Worm (Caenorhabditis elegans) whole organism, late embryonic: ENCODE measurements around the gene F32H5.3.

ENCODE experiments used
- C08G9.2 ChIP-seq: sonication (generic microtip); optimal IDR thresholded peaks from 2 replicates; lab custom pipeline; 2016; ENCODE audit warnings: mild to moderate bottlenecking, missing genetic modification characterization, moderate library complexity, missing compliant biosample characterization
- C38D4.7 ChIP-seq: fragments of 200-800 bp; sonication (Bioruptor generic); optimal IDR thresholded peaks from 2 replicates; lab custom pipeline; 2018; ENCODE audit warnings: mild to moderate bottlenecking, missing genetic modification characterization, moderate library complexity, missing compliant biosample characterization
- F13H6.1 ChIP-seq: sonication (generic microtip); optimal IDR thresholded peaks from 2 replicates; lab custom pipeline; 2016; ENCODE audit warnings: missing genetic modification characterization, missing compliant biosample characterization
- K02D7.2 ChIP-seq: sonication (generic microtip); optimal IDR thresholded peaks from 2 replicates; lab custom pipeline; 2017; ENCODE audit warnings: mild to moderate bottlenecking, missing genetic modification characterization, missing compliant biosample characterization
- K09A11.1 ChIP-seq: sonication (generic microtip); optimal IDR thresholded peaks from 2 replicates; lab custom pipeline; 2017; ENCODE audit warnings: antibody characterized with exemption, mild to moderate bottlenecking, missing genetic modification characterization, missing compliant biosample characterization; ENCODE audit not compliant: insufficient read depth
- Y22D7AL.16 ChIP-seq: sonication (generic microtip); optimal IDR thresholded peaks from 2 replicates; lab custom pipeline; 2016; ENCODE audit warnings: missing genetic modification characterization, missing compliant biosample characterization
- ahr-1 ChIP-seq: sonication (generic microtip); optimal IDR thresholded peaks from 2 replicates; lab custom pipeline; 2016; ENCODE audit warnings: missing genetic modification characterization, missing compliant biosample characterization
- ama-1 ChIP-seq: fragments of 150-350 bp; optimal IDR thresholded peaks from 2 replicates; lab custom pipeline; 2014
- ceh-19 ChIP-seq: fragments of 200-800 bp; sonication (Bioruptor generic); optimal IDR thresholded peaks from 2 replicates; lab custom pipeline; 2018; ENCODE audit warnings: mild to moderate bottlenecking, missing genetic modification characterization, missing compliant biosample characterization
- ceh-2 ChIP-seq: sonication (generic microtip); optimal IDR thresholded peaks from 2 replicates; lab custom pipeline; 2016; ENCODE audit warnings: missing genotype, missing genetic modification characterization, missing compliant biosample characterization
- ceh-24 ChIP-seq: sonication (generic microtip); optimal IDR thresholded peaks from 2 replicates; lab custom pipeline; 2016; ENCODE audit warnings: mild to moderate bottlenecking, missing genetic modification characterization, missing compliant biosample characterization
- ceh-31 ChIP-seq: sonication (generic microtip); optimal IDR thresholded peaks from 2 replicates; lab custom pipeline; 2016; ENCODE audit warnings: missing genetic modification characterization, missing compliant biosample characterization
- ceh-45 ChIP-seq: fragments of 200-800 bp; sonication (Bioruptor generic); IDR thresholded peaks from 2 replicates; pipeline ENCODE4 v1.3.6; 2022; ENCODE audit warnings: missing genetic modification reagents, missing genetic modification characterization, missing compliant biosample characterization
- ceh-48 ChIP-seq: sonication (generic microtip); optimal IDR thresholded peaks from 2 replicates; lab custom pipeline; 2016; ENCODE audit warnings: missing genetic modification characterization, inconsistent platforms, missing compliant biosample characterization
- ceh-6 ChIP-seq: fragments of 200-800 bp; sonication (Bioruptor generic); optimal IDR thresholded peaks from 2 replicates; lab custom pipeline; 2018; ENCODE audit warnings: mild to moderate bottlenecking, missing genetic modification characterization, missing compliant biosample characterization
- che-1 ChIP-seq: sonication (generic microtip); optimal IDR thresholded peaks from 2 replicates; lab custom pipeline; 2016; ENCODE audit warnings: mild to moderate bottlenecking, missing genetic modification characterization, missing compliant biosample characterization
- dve-1 ChIP-seq: sonication (generic microtip); optimal IDR thresholded peaks from 2 replicates; lab custom pipeline; 2017; ENCODE audit warnings: antibody characterized with exemption, mild to moderate bottlenecking, missing genetic modification characterization, missing compliant biosample characterization
- fax-1 ChIP-seq: sonication (generic microtip); optimal IDR thresholded peaks from 2 replicates; lab custom pipeline; 2016; ENCODE audit warnings: missing genotype, missing genetic modification characterization, missing compliant biosample characterization
- hlh-13 ChIP-seq: fragments of 200-800 bp; sonication (Bioruptor generic); optimal IDR thresholded peaks from 2 replicates; lab custom pipeline; 2018; ENCODE audit warnings: mild to moderate bottlenecking, missing genetic modification characterization, missing compliant biosample characterization
- hlh-30 ChIP-seq: sonication (generic microtip); optimal IDR thresholded peaks from 2 replicates; lab custom pipeline; 2017; ENCODE audit warnings: antibody characterized with exemption, missing genetic modification characterization, missing compliant biosample characterization; ENCODE audit not compliant: insufficient read depth
- hlh-8 ChIP-seq: sonication (generic microtip); optimal IDR thresholded peaks from 2 replicates; lab custom pipeline; 2016; ENCODE audit warnings: missing genotype, missing genetic modification characterization, missing compliant biosample characterization
- lin-11 ChIP-seq: fragments of 200-800 bp; sonication (Bioruptor generic); optimal IDR thresholded peaks from 2 replicates; lab custom pipeline; 2018; ENCODE audit warnings: mild to moderate bottlenecking, missing genetic modification characterization, missing compliant biosample characterization
- madf-2 ChIP-seq: sonication (generic microtip); optimal IDR thresholded peaks from 2 replicates; lab custom pipeline; 2017; ENCODE audit warnings: missing genetic modification characterization, missing compliant biosample characterization
- mec-3 ChIP-seq: sonication (generic microtip); optimal IDR thresholded peaks from 2 replicates; lab custom pipeline; 2016; ENCODE audit warnings: borderline replicate concordance, missing genetic modification characterization, missing compliant biosample characterization
- nhr-11 ChIP-seq: fragments of 150-350 bp; optimal IDR thresholded peaks from 2 replicates; lab custom pipeline; 2014; ENCODE audit warnings: missing biosample characterization, missing genetic modification characterization
- pag-3 ChIP-seq: sonication (generic microtip); optimal IDR thresholded peaks from 2 replicates; lab custom pipeline; 2016; ENCODE audit warnings: missing compliant biosample characterization, missing genetic modification characterization, borderline replicate concordance
- pax-1 ChIP-seq: fragments of 150-350 bp; optimal IDR thresholded peaks from 2 replicates; lab custom pipeline; 2014; ENCODE audit warnings: missing biosample characterization, missing genetic modification characterization
- pha-4 ChIP-seq: fragments of 150-350 bp; optimal IDR thresholded peaks from 2 replicates; lab custom pipeline; 2018; ENCODE audit warnings: missing biosample characterization, missing genetic modification reagents, missing genetic modification characterization
- rnt-1 ChIP-seq: sonication (generic microtip); optimal IDR thresholded peaks from 2 replicates; lab custom pipeline; 2016; ENCODE audit warnings: missing genetic modification characterization, missing compliant biosample characterization
- sox-4 ChIP-seq: sonication (generic microtip); optimal IDR thresholded peaks from 2 replicates; lab custom pipeline; 2017; ENCODE audit warnings: mild to moderate bottlenecking, missing genetic modification characterization, inconsistent platforms, missing compliant biosample characterization
- tbx-2 ChIP-seq: sonication (generic microtip); optimal IDR thresholded peaks from 2 replicates; lab custom pipeline; 2016; ENCODE audit warnings: missing genetic modification characterization, missing compliant biosample characterization
- unc-42 ChIP-seq: sonication (generic microtip); optimal IDR thresholded peaks from 2 replicates; lab custom pipeline; 2016; ENCODE audit warnings: missing genotype, missing genetic modification characterization, missing compliant biosample characterization
- unc-55 ChIP-seq: sonication (generic microtip); optimal IDR thresholded peaks from 2 replicates; lab custom pipeline; 2017; ENCODE audit warnings: missing biosample characterization, missing genetic modification reagents, missing genetic modification characterization
- unc-86 ChIP-seq: sonication (generic microtip); optimal IDR thresholded peaks from 2 replicates; lab custom pipeline; 2016; ENCODE audit warnings: missing genetic modification characterization, missing compliant biosample characterization
- ztf-16 ChIP-seq: sonication (generic microtip); optimal IDR thresholded peaks from 2 replicates; lab custom pipeline; 2017; ENCODE audit warnings: missing genetic modification characterization, missing compliant biosample characterization

The F32H5.3 gene

DNA sequence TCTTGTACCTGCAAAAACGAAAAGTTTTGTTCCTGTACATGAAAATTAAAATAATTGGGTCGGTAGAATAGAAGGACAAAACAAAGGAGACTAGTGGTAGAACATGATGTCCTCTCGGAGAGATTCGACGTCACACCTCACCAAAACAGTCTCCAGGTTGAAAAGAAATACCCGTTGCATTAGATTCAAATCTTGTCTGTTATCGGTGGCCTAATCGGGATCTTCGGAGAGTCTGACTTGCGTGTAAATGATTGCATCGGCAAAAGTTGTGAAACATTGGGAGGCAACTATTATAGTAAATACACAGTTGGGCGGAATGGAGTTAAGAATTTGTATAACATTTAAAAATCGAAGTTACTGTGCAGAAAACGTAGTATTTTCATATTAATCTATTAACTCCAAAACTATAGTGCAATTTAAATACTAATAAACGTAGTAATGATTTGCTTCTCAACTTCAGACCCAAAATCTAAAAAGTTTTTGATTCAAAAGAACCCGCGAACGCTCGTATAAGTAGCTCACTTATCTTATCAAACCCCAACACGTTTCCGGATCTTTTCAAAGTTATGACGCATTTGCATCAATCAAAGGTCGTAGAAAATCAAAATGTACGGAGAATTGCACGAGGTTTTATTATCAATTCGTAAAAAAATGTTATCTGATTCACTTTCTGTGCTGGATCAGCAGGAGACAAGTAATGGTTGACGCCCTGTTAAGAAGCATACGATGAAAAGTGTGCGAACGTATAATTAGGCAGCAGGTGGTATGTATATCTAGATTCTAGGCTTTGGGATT is 25.6 kb upstream of the F32H5.3 start, which contains the start of gene nhr-168:
Gene nhr-168 (minus strand): TSS at position 486 of the 795 bp plus-strand sequence.
- TF ChIP-seq C08G9.2 (tag; lab: Kevin White, UChicago) (no peak), unc-55 (GFP tag; lab: Kevin White, UChicago) (no peak), ceh-45 (GFP tag; lab: Robert Waterston, UW) (no peak), fax-1 (tag; lab: Kevin White, UChicago) (no peak), lin-11 (no peak), dve-1 (tag; lab: Kevin White, UChicago) (no peak), ahr-1 (no peak), F13H6.1 (tag; lab: Kevin White, UChicago) (no peak), madf-2 (tag; lab: Kevin White, UChicago) (no peak), nhr-11 (tag; lab: Kevin White, UChicago) (no peak), C38D4.7 (GFP tag; lab: Kevin White, UChicago) (no peak), ceh-24 (no peak), mec-3 (tag; lab: Kevin White, UChicago) (no peak)

DNA sequence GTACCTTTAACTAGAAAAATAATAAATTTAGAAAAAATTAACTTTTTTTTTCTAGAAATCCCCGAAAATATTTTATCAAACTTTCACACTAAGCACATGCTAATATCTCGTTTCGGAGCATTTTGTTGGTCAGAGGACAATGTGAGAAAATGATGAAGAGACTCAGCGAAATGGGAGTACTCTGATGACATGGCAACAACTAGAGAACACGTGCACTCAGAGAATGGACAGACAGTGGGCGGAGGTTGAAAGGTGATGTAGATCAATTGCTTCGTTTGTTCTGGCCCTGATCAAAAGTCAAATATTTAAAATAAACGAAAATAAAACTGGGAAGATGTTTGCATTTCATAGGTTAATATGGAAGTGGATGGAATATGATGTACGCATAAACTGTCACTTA is 24.7 kb upstream of the F32H5.3 start:
- TF ChIP-seq ceh-24 (no peak), pha-4 (tag; lab: Kevin White, UChicago) (no peak), ceh-19 (no peak), pax-1 (tag; lab: Kevin White, UChicago) (no peak), hlh-13 (GFP tag; lab: Kevin White, UChicago) (no peak), Y22D7AL.16 (no peak), ama-1 (lab: Kevin White, UChicago) (no peak), ceh-31 (tag; lab: Kevin White, UChicago) (no peak), K02D7.2 (tag; lab: Kevin White, UChicago) (no peak), mec-3 (tag; lab: Kevin White, UChicago) (no peak), sox-4 (tag; lab: Kevin White, UChicago) (no peak), lin-11 (no peak), K09A11.1 (tag; lab: Kevin White, UChicago) (no peak)

DNA sequence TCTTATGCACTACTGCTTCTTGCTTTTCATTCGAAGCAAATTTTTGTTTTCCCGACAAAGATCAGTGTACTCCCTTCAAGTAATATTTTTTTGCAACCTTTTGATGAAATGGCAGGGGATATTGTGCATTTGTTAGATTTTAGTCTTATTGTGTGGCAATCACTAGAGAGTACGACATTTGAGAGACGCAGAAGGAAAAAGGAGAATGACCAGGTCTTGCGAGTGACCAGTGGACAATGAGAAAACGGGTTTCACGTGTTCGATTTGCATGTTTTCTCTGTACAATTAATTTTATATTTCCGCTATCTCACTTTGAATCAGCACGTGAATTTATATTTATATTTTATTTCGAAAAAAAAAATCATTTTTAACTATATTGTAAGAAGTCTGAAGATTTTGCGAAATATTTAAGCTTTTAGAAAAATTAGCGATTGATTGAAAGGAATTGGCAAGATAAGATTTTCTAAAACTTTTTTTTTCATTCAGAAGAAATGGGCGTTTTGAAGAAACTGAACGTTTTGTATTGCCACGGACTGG is 23.2 kb upstream of the F32H5.3 start, which contains the start of gene C50B6.9:
Gene C50B6.9 (plus strand): TSS at position 487 of the 537 bp plus-strand sequence.
- TF ChIP-seq tbx-2 (tag; lab: Kevin White, UChicago) (no peak), hlh-30 (tag; lab: Kevin White, UChicago) (peak; percentile 1)

DNA sequence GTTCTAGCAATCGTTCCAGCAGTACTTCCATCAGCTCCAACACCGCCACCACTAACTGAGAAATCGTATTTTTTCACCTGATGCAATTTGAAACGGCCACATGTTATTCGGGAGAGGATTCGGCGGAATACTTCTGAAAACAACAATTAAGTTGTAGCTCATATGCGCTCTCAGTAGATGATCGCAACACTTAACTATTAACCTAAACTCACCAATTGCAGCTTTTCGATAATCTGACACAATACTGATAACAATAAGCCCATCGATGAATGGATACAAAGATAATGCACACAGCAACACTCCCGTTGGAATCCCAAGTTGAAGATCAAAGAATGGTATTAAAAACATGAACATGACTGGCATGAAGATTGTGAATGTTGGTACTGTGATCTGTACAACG is 21.1 kb upstream of the F32H5.3 start:
- TF ChIP-seq hlh-8 (tag; lab: Kevin White, UChicago) (no peak), che-1 (tag; lab: Kevin White, UChicago) (no peak), ztf-16 (tag; lab: Kevin White, UChicago) (no peak), unc-42 (tag; lab: Kevin White, UChicago) (no peak), ceh-48 (tag; lab: Kevin White, UChicago) (no peak), F13H6.1 (tag; lab: Kevin White, UChicago) (no peak), rnt-1 (tag; lab: Kevin White, UChicago) (no peak), ceh-6 (GFP tag; lab: Kevin White, UChicago) (no peak), ceh-2 (tag; lab: Kevin White, UChicago) (no peak), pag-3 (tag; lab: Kevin White, UChicago) (no peak), unc-86 (tag; lab: Kevin White, UChicago) (no peak)
- TF ChIP-seq, all 69 proteins: peak for 0
